Fruit fly (Drosophila melanogaster) whole organism, embryonic: Measurements from ENCODE around the gene CG14329.

ENCODE experiments used
- Atf-2 ChIP-seq: fragments of 200-800 bp; sonication (Bioruptor generic); optimal IDR thresholded peaks from 2 replicates; lab custom pipeline; 2016; ENCODE audit warnings: missing biosample characterization, missing genetic modification characterization
- Atf6 ChIP-seq: fragments of 200-800 bp; sonication (Bioruptor generic); IDR thresholded peaks from 2 replicates; pipeline ENCODE4 v1.3.6; 2022; ENCODE audit warnings: missing biosample characterization, missing genetic modification characterization
- CG12236 ChIP-seq: fragments of 200-800 bp; sonication (Bioruptor generic); optimal IDR thresholded peaks from 2 replicates; lab custom pipeline; 2016; ENCODE audit warnings: missing biosample characterization, missing genetic modification characterization
- CG12769 ChIP-seq: fragments of 200-800 bp; sonication (Bioruptor generic); optimal IDR thresholded peaks from 2 replicates; lab custom pipeline; 2019; ENCODE audit warnings: missing biosample characterization, mild to moderate bottlenecking, missing genetic modification characterization, moderate library complexity
- CG13287 ChIP-seq: fragments of 200-800 bp; sonication (Bioruptor generic); IDR thresholded peaks from 2 replicates; pipeline ENCODE4 v1.3.6; 2022; ENCODE audit warnings: missing biosample characterization, missing genetic modification characterization; ENCODE audit not compliant: partially characterized antibody
- CG14441 ChIP-seq: fragments of 200-800 bp; sonication (Bioruptor generic); IDR thresholded peaks from 2 replicates; pipeline ENCODE4 v1.3.6; 2022; ENCODE audit warnings: missing biosample characterization, missing genetic modification characterization
- CG14860 ChIP-seq: fragments of 200-800 bp; sonication (Bioruptor generic); IDR thresholded peaks from 3 replicates; pipeline ENCODE4 v1.3.6; 2022; ENCODE audit warnings: missing biosample characterization, missing genetic modification characterization; ENCODE audit not compliant: partially characterized antibody
- CG16813 ChIP-seq: fragments of 200-800 bp; sonication (Bioruptor generic); IDR thresholded peaks from 3 replicates; pipeline ENCODE4 v1.3.6; 2022; ENCODE audit warnings: missing biosample characterization, missing genetic modification characterization; ENCODE audit not compliant: partially characterized antibody
- CG17802 ChIP-seq: fragments of 200-800 bp; sonication (Bioruptor generic); optimal IDR thresholded peaks from 2 replicates; lab custom pipeline; 2018; ENCODE audit warnings: missing biosample characterization, mild to moderate bottlenecking, missing genetic modification characterization, moderate library complexity
- CG1792 ChIP-seq: fragments of 200-800 bp; sonication (Bioruptor generic); optimal IDR thresholded peaks from 2 replicates; lab custom pipeline; 2016; ENCODE audit warnings: missing biosample characterization, missing genetic modification characterization
- CG18011 ChIP-seq: fragments of 200-800 bp; sonication (Bioruptor generic); optimal IDR thresholded peaks from 2 replicates; lab custom pipeline; 2017; ENCODE audit warnings: missing biosample characterization, missing genetic modification characterization, mild to moderate bottlenecking, moderate library complexity, missing genotype
- CG18262 ChIP-seq: fragments of 200-800 bp; optimal IDR thresholded peaks from 3 replicates; lab custom pipeline; 2019; ENCODE audit warnings: missing biosample characterization, mild to moderate bottlenecking, missing genetic modification characterization, moderate library complexity
- CG30020 ChIP-seq: fragments of 200-800 bp; optimal IDR thresholded peaks from 2 replicates; lab custom pipeline; 2019; ENCODE audit warnings: missing biosample characterization, mild to moderate bottlenecking, missing genetic modification characterization, moderate library complexity
- CG31224 ChIP-seq: fragments of 200-800 bp; sonication (Bioruptor generic); IDR thresholded peaks from 2 replicates; pipeline ENCODE4 v1.3.6; 2022; ENCODE audit warnings: missing biosample characterization, missing genetic modification characterization
- CG3163 ChIP-seq: fragments of 200-800 bp; sonication (Bioruptor generic); optimal IDR thresholded peaks from 3 replicates; lab custom pipeline; 2016; ENCODE audit warnings: missing biosample characterization, missing genetic modification characterization
- CG32767 ChIP-seq: fragments of 200-800 bp; sonication (Bioruptor generic); IDR thresholded peaks from 2 replicates; pipeline ENCODE4 v1.3.6; 2022; ENCODE audit warnings: missing biosample characterization, missing genetic modification characterization
- CG32772 ChIP-seq: fragments of 200-800 bp; sonication (Bioruptor generic); IDR thresholded peaks from 2 replicates; pipeline ENCODE4 v1.3.6; 2022; ENCODE audit warnings: missing biosample characterization, missing genetic modification characterization
- CG34224 ChIP-seq: fragments of 200-800 bp; sonication (Bioruptor generic); IDR thresholded peaks from 3 replicates; pipeline ENCODE4 v1.3.6; 2022; ENCODE audit warnings: missing biosample characterization, missing genetic modification characterization; ENCODE audit not compliant: partially characterized antibody
- CG7839 ChIP-seq: fragments of 200-800 bp; sonication (Bioruptor generic); optimal IDR thresholded peaks from 3 replicates; lab custom pipeline; 2018; ENCODE audit warnings: missing biosample characterization, mild to moderate bottlenecking, missing genetic modification characterization, moderate library complexity
- CG7963 ChIP-seq: fragments of 200-800 bp; sonication (Bioruptor generic); IDR thresholded peaks from 3 replicates; pipeline ENCODE4 v1.3.6; 2022; ENCODE audit warnings: missing biosample characterization, missing genetic modification characterization; ENCODE audit not compliant: partially characterized antibody
- Dek ChIP-seq: fragments of 200-800 bp; sonication (Bioruptor generic); optimal IDR thresholded peaks from 3 replicates; lab custom pipeline; 2019; ENCODE audit warnings: missing biosample characterization, mild to moderate bottlenecking, missing genetic modification characterization, moderate library complexity
- Dll ChIP-seq: fragments of 200-800 bp; sonication (Bioruptor generic); IDR thresholded peaks from 4 replicates; pipeline ENCODE4 v1.3.6; 2022; ENCODE audit warnings: missing biosample characterization, missing genetic modification characterization; ENCODE audit not compliant: partially characterized antibody
- H2.0 ChIP-seq: fragments of 200-800 bp; sonication (Bioruptor generic); IDR thresholded peaks from 2 replicates; pipeline ENCODE4 v1.3.6; 2022; ENCODE audit warnings: missing biosample characterization, missing genetic modification characterization
- HmgZ ChIP-seq: fragments of 200-800 bp; sonication (Bioruptor generic); optimal IDR thresholded peaks from 2 replicates; lab custom pipeline; 2018; ENCODE audit warnings: missing biosample characterization, mild to moderate bottlenecking, missing genetic modification characterization
- Hr3 ChIP-seq: fragments of 200-800 bp; sonication (Bioruptor generic); optimal IDR thresholded peaks from 3 replicates; lab custom pipeline; 2016; ENCODE audit warnings: missing biosample characterization, missing genetic modification characterization
- Hr51 ChIP-seq, 2 experiments: fragments of 200-800 bp; sonication (Bioruptor generic); optimal IDR thresholded peaks; 2 replicates in 1 of 2; 3 replicates in 1 of 2; lab custom pipeline; 2016 to 2018; ENCODE audit warnings: missing biosample characterization in 2 of 2, missing genetic modification characterization in 2 of 2, mild to moderate bottlenecking in 1 of 2, moderate library complexity in 1 of 2
- MTF-1 ChIP-seq: fragments of 200-800 bp; sonication (Bioruptor generic); optimal IDR thresholded peaks from 2 replicates; lab custom pipeline; 2018; ENCODE audit warnings: missing biosample characterization, mild to moderate bottlenecking, missing genetic modification characterization, borderline replicate concordance
- Optix ChIP-seq: fragments of 200-800 bp; sonication (Bioruptor generic); IDR thresholded peaks from 3 replicates; pipeline ENCODE4 v1.3.6; 2022; ENCODE audit warnings: missing biosample characterization, missing genetic modification characterization
- Pdp1 ChIP-seq, 2 experiments: fragments of 200-800 bp; sonication (Bioruptor generic); optimal IDR thresholded peaks; 3 replicates each; lab custom pipeline; 2016; ENCODE audit warnings: missing biosample characterization in 2 of 2, missing genetic modification characterization in 2 of 2, mild to moderate bottlenecking in 1 of 2, moderate library complexity in 1 of 2
- Rx ChIP-seq: fragments of 200-800 bp; sonication (Bioruptor generic); IDR thresholded peaks from 2 replicates; pipeline ENCODE4 v1.3.6; 2022; ENCODE audit warnings: missing biosample characterization, missing genetic modification characterization
- Scr ChIP-seq: fragments of 200-800 bp; sonication (Bioruptor generic); IDR thresholded peaks from 2 replicates; pipeline ENCODE4 v1.3.6; 2022; ENCODE audit warnings: missing biosample characterization, missing genetic modification characterization; ENCODE audit not compliant: partially characterized antibody
- Ssrp ChIP-seq: fragments of 200-800 bp; sonication (Bioruptor generic); optimal IDR thresholded peaks from 2 replicates; lab custom pipeline; 2018; ENCODE audit warnings: missing biosample characterization, mild to moderate bottlenecking, missing genetic modification characterization, moderate library complexity
- Vsx1 ChIP-seq: fragments of 200-800 bp; sonication (Bioruptor generic); optimal IDR thresholded peaks from 2 replicates; lab custom pipeline; 2017; ENCODE audit warnings: missing biosample characterization, mild to moderate bottlenecking, missing genetic modification characterization, missing genetic modification reagents
- ara ChIP-seq: fragments of 200-800 bp; sonication (Bioruptor generic); IDR thresholded peaks from 2 replicates; pipeline ENCODE4 v1.3.6; 2022; ENCODE audit warnings: missing biosample characterization, missing genetic modification characterization
- ato ChIP-seq: fragments of 200-800 bp; sonication (Bioruptor generic); IDR thresholded peaks from 2 replicates; pipeline ENCODE4 v1.3.6; 2022; ENCODE audit warnings: missing biosample characterization, missing genetic modification characterization; ENCODE audit not compliant: partially characterized antibody
- bbx ChIP-seq: fragments of 200-800 bp; sonication (Bioruptor generic); IDR thresholded peaks from 2 replicates; pipeline ENCODE4 v1.3.6; 2022; ENCODE audit warnings: missing biosample characterization, missing genetic modification characterization; ENCODE audit not compliant: partially characterized antibody
- br ChIP-seq: fragments of >200 bp; optimal IDR thresholded peaks from 2 replicates; lab custom pipeline; 2017
- caup ChIP-seq: fragments of 200-800 bp; sonication (Bioruptor generic); optimal IDR thresholded peaks from 3 replicates; lab custom pipeline; 2017; ENCODE audit warnings: missing biosample characterization, mild to moderate bottlenecking, missing genetic modification characterization, moderate library complexity; ENCODE audit not compliant: severe bottlenecking
- dmrt99B ChIP-seq: fragments of 200-800 bp; sonication (Bioruptor generic); optimal IDR thresholded peaks from 2 replicates; lab custom pipeline; 2018; ENCODE audit warnings: missing biosample characterization, mild to moderate bottlenecking, missing genetic modification characterization, moderate library complexity
- inv ChIP-seq: fragments of 200-800 bp; sonication (Bioruptor generic); IDR thresholded peaks from 2 replicates; pipeline ENCODE4 v1.3.6; 2022; ENCODE audit warnings: missing biosample characterization, missing genetic modification characterization; ENCODE audit not compliant: partially characterized antibody
- kni ChIP-seq: fragments of 200-800 bp; sonication (Bioruptor generic); optimal IDR thresholded peaks from 3 replicates; lab custom pipeline; 2017; ENCODE audit warnings: mild to moderate bottlenecking, missing biosample characterization, missing genetic modification reagents, missing genetic modification characterization
- nerfin-2 ChIP-seq: fragments of 200-800 bp; sonication (Bioruptor generic); IDR thresholded peaks from 2 replicates; pipeline ENCODE4 v1.3.6; 2022; ENCODE audit warnings: missing biosample characterization, missing genetic modification characterization; ENCODE audit not compliant: partially characterized antibody
- nom ChIP-seq: fragments of 200-800 bp; sonication (Bioruptor generic); optimal IDR thresholded peaks from 2 replicates; lab custom pipeline; 2017; ENCODE audit warnings: missing biosample characterization, missing genetic modification characterization, mild to moderate bottlenecking, moderate library complexity, missing genetic modification reagents
- ro ChIP-seq: fragments of 200-800 bp; sonication (Bioruptor generic); IDR thresholded peaks from 2 replicates; pipeline ENCODE4 v1.3.6; 2022; ENCODE audit warnings: missing biosample characterization, missing genetic modification characterization
- sens ChIP-seq: fragments of 200-800 bp; sonication (Bioruptor generic); peaks from one replicate; lab custom pipeline; 2016; ENCODE audit warnings: missing biosample characterization, missing genetic modification characterization
- stc ChIP-seq: fragments of 200-800 bp; sonication (Bioruptor generic); IDR thresholded peaks from 2 replicates; pipeline ENCODE4 v1.3.6; 2022; ENCODE audit warnings: missing biosample characterization, missing genetic modification characterization
- tna ChIP-seq: fragments of 200-800 bp; sonication (Bioruptor generic); IDR thresholded peaks from 2 replicates; pipeline ENCODE4 v1.3.6; 2022; ENCODE audit warnings: missing biosample characterization, missing genetic modification characterization; ENCODE audit not compliant: partially characterized antibody
- unc-4 ChIP-seq: fragments of 200-800 bp; sonication (Bioruptor generic); IDR thresholded peaks from 2 replicates; pipeline ENCODE4 v1.3.6; 2022; ENCODE audit warnings: missing biosample characterization, missing genetic modification characterization; ENCODE audit not compliant: partially characterized antibody
- vvl ChIP-seq: fragments of 200-800 bp; sonication (Bioruptor generic); IDR thresholded peaks from 2 replicates; pipeline ENCODE4 v1.3.6; 2022; ENCODE audit warnings: missing biosample characterization, missing genetic modification characterization

CG14329 gene

DNA sequence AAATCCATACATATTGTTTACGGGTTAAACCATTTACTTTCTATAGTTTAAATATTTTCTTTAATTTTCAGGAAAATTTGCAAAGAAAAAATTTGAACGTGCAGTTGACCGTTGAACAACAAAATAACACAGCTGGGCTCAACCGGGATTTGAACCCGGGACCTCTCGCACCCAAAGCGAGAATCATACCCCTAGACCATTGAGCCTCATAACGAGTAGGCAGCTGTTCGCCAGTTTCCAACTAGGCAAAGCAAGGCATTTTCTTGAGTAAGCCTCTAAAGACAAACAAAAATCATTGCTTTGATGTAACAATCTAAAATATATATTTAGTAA, 8.8 kb downstream of the CG14329 start (continued):
- no peak for TF ChIP-seq Optix
- TF ChIP-seq dmrt99B (tag; lab: Kevin White, UChicago), result peak; percentile 18
- TF ChIP-seq CG17802 (tag; lab: Kevin White, UChicago), result no peak
- 0 out of 2 replicates have a peak, but pooled peaks have one; percentile 57 for TF ChIP-seq inv
- TF ChIP-seq CG12769 (tag; lab: Kevin White, UChicago), result no peak
- peak; percentile 84 for TF ChIP-seq CG7963 (GFP tag; lab: Robert Waterston, UW)
- TF ChIP-seq CG14441 (GFP tag; lab: Robert Waterston, UW), result 0 out of 2 replicates have a peak, but pooled peaks have one; percentile 39
- TF ChIP-seq CG7839, result peak; percentile 5
- TF ChIP-seq Hr51 (GFP tag; optimal IDR thresholded peaks at IDR 0.05; lab: Kevin White, UChicago), result no peak
- TF ChIP-seq MTF-1 (GFP tag; lab: Kevin White, UChicago), result no peak
- TF ChIP-seq ato (GFP tag; lab: Robert Waterston, UW), result peak; percentile 78
- TF ChIP-seq vvl (GFP tag; lab: Robert Waterston, UW), result peak; percentile 16; the same call in 1 of the 2 replicates
- TF ChIP-seq CG16813 (GFP tag; lab: Robert Waterston, UW), result peak; percentile 92
- TF ChIP-seq CG31224 (GFP tag; lab: Robert Waterston, UW), result no peak
- peak; percentile 73; the same call in 3 of the 4 replicates for TF ChIP-seq Dll (GFP tag; lab: Robert Waterston, UW)
- TF ChIP-seq CG12236 (GFP tag; lab: Kevin White, UChicago), result no peak
- no peak for TF ChIP-seq stc
- peak; percentile 82 for TF ChIP-seq nerfin-2 (GFP tag; lab: Robert Waterston, UW)
- peak; percentile 42; the same call in 1 of the 3 replicates for TF ChIP-seq CG34224 (GFP tag; lab: Robert Waterston, UW)
- TF ChIP-seq CG14860 (GFP tag; lab: Robert Waterston, UW), result peak; percentile 93
- TF ChIP-seq unc-4 (GFP tag; lab: Robert Waterston, UW), result peak; percentile 26; the same call in 1 of the 2 replicates
- TF ChIP-seq Atf-2 (GFP tag; lab: Kevin White, UChicago), result no peak
- TF ChIP-seq bbx (GFP tag; lab: Robert Waterston, UW), result peak; percentile 80
- no peak for TF ChIP-seq Rx
- TF ChIP-seq CG18262 (tag; lab: Kevin White, UChicago), result peak; percentile 10
- peak; percentile 42; the same call in 1 of the 2 replicates for TF ChIP-seq CG13287 (GFP tag; lab: Robert Waterston, UW)
- no peak for TF ChIP-seq CG32772 (GFP tag; lab: Robert Waterston, UW)
- no peak for TF ChIP-seq CG18011 (GFP tag; lab: Kevin White, UChicago)
- no peak for TF ChIP-seq br (lab: Kevin White, UChicago)
- TF ChIP-seq Ssrp, result no peak
- no peak for TF ChIP-seq CG3163 (GFP tag; lab: Kevin White, UChicago)
- TF ChIP-seq CG30020 (tag; lab: Kevin White, UChicago), result no peak
- TF ChIP-seq kni (GFP tag; lab: Kevin White, UChicago), result no peak
- TF ChIP-seq sens (GFP tag; lab: Kevin White, UChicago), result peak; percentile 57
- TF ChIP-seq ro (GFP tag; lab: Robert Waterston, UW), result no peak
- no peak for TF ChIP-seq caup (GFP tag; lab: Kevin White, UChicago)
- peak; percentile 47 for TF ChIP-seq nom (GFP tag; lab: Kevin White, UChicago)
- no peak for TF ChIP-seq CG1792 (GFP tag; lab: Kevin White, UChicago)
- no peak for TF ChIP-seq CG32767 (GFP tag; lab: Robert Waterston, UW)
- peak; percentile 90 for TF ChIP-seq tna
- TF ChIP-seq Pdp1 (GFP tag; optimal IDR thresholded peaks at IDR 0.05; lab: Kevin White, UChicago), result peak in 1 of 2 experiments; percentile 55
- TF ChIP-seq Vsx1 (GFP tag; lab: Kevin White, UChicago), result no peak
- no peak for TF ChIP-seq HmgZ (tag; lab: Kevin White, UChicago)
- no peak for TF ChIP-seq H2.0 (GFP tag; lab: Robert Waterston, UW)
- no peak for TF ChIP-seq ara (GFP tag; lab: Robert Waterston, UW)
- peak; percentile 78 for TF ChIP-seq Scr
- no peak for TF ChIP-seq Hr3 (GFP tag; lab: Kevin White, UChicago)
- TF ChIP-seq Dek (tag; lab: Kevin White, UChicago), result no peak
- TF ChIP-seq Atf6 (GFP tag; lab: Robert Waterston, UW), result no peak
